Worm (Caenorhabditis elegans) whole organism, L3 larva: ENCODE data around the gene rpb-6.

Source experiments
- ceh-28 ChIP-seq: fragments of 150-350 bp; optimal IDR thresholded peaks from 2 replicates; lab custom pipeline; 2014; ENCODE audit warnings: missing biosample characterization, missing genetic modification reagents, missing genetic modification characterization
- ceh-82 ChIP-seq: fragments of 150-350 bp; optimal IDR thresholded peaks from 2 replicates; lab custom pipeline; 2014; ENCODE audit warnings: missing biosample characterization, missing genetic modification characterization
- elt-1 ChIP-seq: fragments of 150-350 bp; optimal IDR thresholded peaks from 2 replicates; lab custom pipeline; 2014; ENCODE audit warnings: missing biosample characterization, missing genetic modification characterization
- fkh-10 ChIP-seq: sonication (generic microtip); optimal IDR thresholded peaks from 2 replicates; lab custom pipeline; 2017; ENCODE audit warnings: missing biosample characterization, missing genetic modification reagents, missing genetic modification characterization
- nfya-1 ChIP-seq: sonication (generic microtip); optimal IDR thresholded peaks from 2 replicates; lab custom pipeline; 2017; ENCODE audit warnings: missing genetic modification characterization, mild to moderate bottlenecking, missing compliant biosample characterization, antibody characterized with exemption, moderate library complexity; ENCODE audit not compliant: insufficient read depth
- nhr-11 ChIP-seq: fragments of 150-350 bp; optimal IDR thresholded peaks from 2 replicates; lab custom pipeline; 2014; ENCODE audit warnings: missing biosample characterization, missing genetic modification characterization
- nhr-28 ChIP-seq: fragments of 150-350 bp; optimal IDR thresholded peaks from 2 replicates; lab custom pipeline; 2014; ENCODE audit warnings: missing biosample characterization, missing genetic modification characterization
- pha-4 ChIP-seq: fragments of 150-350 bp; optimal IDR thresholded peaks from 2 replicates; lab custom pipeline; 2014; ENCODE audit warnings: missing biosample characterization, missing genetic modification reagents, missing genetic modification characterization
- unc-39 ChIP-seq: sonication (generic microtip); optimal IDR thresholded peaks from 4 replicates; lab custom pipeline; 2017; ENCODE audit warnings: missing biosample characterization, missing genetic modification characterization
- ztf-11 ChIP-seq: fragments of 150-350 bp; optimal IDR thresholded peaks from 2 replicates; lab custom pipeline; 2014; ENCODE audit warnings: missing biosample characterization, missing genetic modification characterization

ce11 chrII:10608821-10609220 lies 29.6 kb downstream of the rpb-6 start:
- no peak for TF ChIP-seq ceh-28 (tag; lab: Kevin White, UChicago)
- TF ChIP-seq elt-1 (tag; lab: Kevin White, UChicago) = no peak
- no peak for TF ChIP-seq nfya-1 (tag; lab: Kevin White, UChicago)
- no peak for TF ChIP-seq pha-4 (tag; lab: Kevin White, UChicago)
- TF ChIP-seq ztf-11 (tag; lab: Kevin White, UChicago) = no peak
- no peak for TF ChIP-seq fkh-10 (GFP tag; lab: Kevin White, UChicago)
- no peak for TF ChIP-seq nhr-11 (tag; lab: Kevin White, UChicago)
- TF ChIP-seq nhr-28 (tag; lab: Kevin White, UChicago) = no peak
- TF ChIP-seq ceh-82 (tag; lab: Kevin White, UChicago) = no peak
- no peak for TF ChIP-seq unc-39
